ENCODE assay signal across 1 fruit fly cellular context in the genomic region with DNA sequence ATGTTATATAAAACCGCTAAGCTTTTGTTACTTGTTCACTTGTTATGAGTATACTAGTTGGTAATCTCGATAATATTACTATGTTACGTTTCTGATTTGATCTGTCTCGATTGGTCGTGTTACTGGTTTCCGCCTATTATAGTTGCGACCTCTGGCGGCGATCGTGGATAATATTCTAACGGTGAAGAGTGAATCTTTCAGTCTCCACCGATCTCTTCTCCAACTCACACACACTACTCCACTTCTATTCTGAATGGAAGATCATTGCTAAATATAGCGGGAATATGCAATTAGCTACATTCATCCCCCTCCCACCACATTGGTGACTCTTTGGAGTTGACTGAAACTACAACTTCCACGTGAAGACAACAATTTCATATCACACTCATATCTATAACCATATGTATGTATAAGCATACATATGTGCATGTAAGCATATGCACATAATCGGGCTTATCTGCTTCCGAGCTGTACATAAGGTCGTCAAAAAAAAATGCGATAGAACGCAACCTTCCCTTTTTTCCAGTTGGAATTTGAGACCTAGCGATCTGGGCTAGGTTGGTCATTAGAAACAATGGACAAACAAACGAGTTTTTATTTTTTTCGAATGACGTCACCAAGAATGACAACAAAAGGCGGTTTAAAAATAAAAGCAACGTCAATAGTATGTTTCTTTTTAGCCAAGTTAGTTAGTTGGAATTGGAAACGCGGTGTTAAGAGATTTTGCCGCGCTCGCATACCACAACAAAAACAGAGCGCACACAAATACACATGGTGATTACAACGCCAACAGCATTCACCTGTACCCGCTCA.
TF ChIP-seq lines count a peak whose summit lies in the region.

No protein-coding gene starts in this region.

TF ChIP-seq in whole organism, embryonic, 481 proteins besides CTCF, POLR2A, EP300 and RAD21 (continued from another document):
- TF ChIP-seq insv (GFP tag; optimal IDR thresholded peaks at IDR 0.05; lab: Kevin White, UChicago) (peak in 1 of 2 experiments; percentile 60), exex (tag; optimal IDR thresholded peaks at IDR 0.05; lab: Kevin White, UChicago) (peak; percentile 49), hth (optimal IDR thresholded peaks at IDR 0.05; lab: Kevin White, UChicago) (no peak), zfh1 (GFP tag; IDR thresholded peaks at IDR 0.05; lab: Robert Waterston, UW) (0 out of 3 replicates have a peak, but pooled peaks have one; percentile 3), mirr (GFP tag; optimal IDR thresholded peaks at IDR 0.05; lab: Kevin White, UChicago) (peak; percentile 58), Doc2 (GFP tag; IDR thresholded peaks at IDR 0.05; lab: Robert Waterston, UW) (no peak), CG15073 (GFP tag; optimal IDR thresholded peaks at IDR 0.05; lab: Kevin White, UChicago) (no peak), CG8290 (GFP tag; optimal IDR thresholded peaks at IDR 0.05; lab: Kevin White, UChicago) (no peak), CG8290 (tag; optimal IDR thresholded peaks at IDR 0.05; lab: Kevin White, UChicago) (peak in 1 of 2 experiments; percentile 27), twi (tag; optimal IDR thresholded peaks at IDR 0.05; lab: Kevin White, UChicago) (peak; percentile 21), sqz (GFP tag; optimal IDR thresholded peaks at IDR 0.05; lab: Kevin White, UChicago) (peak; percentile 94), Hsf (GFP tag; optimal IDR thresholded peaks at IDR 0.05; lab: Kevin White, UChicago) (no peak), Xbp1 (GFP tag; optimal IDR thresholded peaks at IDR 0.05; lab: Kevin White, UChicago) (no peak), CG12769 (tag; optimal IDR thresholded peaks at IDR 0.05; lab: Kevin White, UChicago) (peak; percentile 13), Bgb (GFP tag; IDR thresholded peaks at IDR 0.05; lab: Robert Waterston, UW; ENCODE audit: partially characterized antibody) (no peak), chinmo (GFP tag; IDR thresholded peaks at IDR 0.05; lab: Robert Waterston, UW; ENCODE audit: partially characterized antibody) (no peak; the same call in 3 of the 4 replicates), stc (GFP tag; IDR thresholded peaks at IDR 0.05; lab: Robert Waterston, UW) (peak; percentile 9; the same call in 1 of the 2 replicates), YL-1 (GFP tag; optimal IDR thresholded peaks at IDR 0.05; lab: Kevin White, UChicago) (no peak), Mrtf (GFP tag; IDR thresholded peaks at IDR 0.05; lab: Robert Waterston, UW) (no peak), cg (GFP tag; optimal IDR thresholded peaks at IDR 0.05; lab: Kevin White, UChicago) (no peak), fu2 (GFP tag; optimal IDR thresholded peaks at IDR 0.05; lab: Kevin White, UChicago) (no peak), CG3847 (GFP tag; IDR thresholded peaks at IDR 0.05; lab: Robert Waterston, UW) (no peak), ftz-f1 (GFP tag; optimal IDR thresholded peaks at IDR 0.05; lab: Kevin White, UChicago) (no peak), CG7987 (GFP tag; optimal IDR thresholded peaks at IDR 0.05; lab: Kevin White, UChicago) (no peak), CG5245 (GFP tag; optimal IDR thresholded peaks at IDR 0.05; lab: Kevin White, UChicago) (no peak), E2f1 (GFP tag; IDR thresholded peaks at IDR 0.05; lab: Robert Waterston, UW) (peak; percentile 40; the same call in 1 of the 2 replicates), CG2199 (GFP tag; IDR thresholded peaks at IDR 0.05; lab: Robert Waterston, UW) (0 out of 3 replicates have a peak, but pooled peaks have one; percentile 8), vvl (GFP tag; IDR thresholded peaks at IDR 0.05; lab: Robert Waterston, UW) (no peak)
